Fruit fly (Drosophila melanogaster) whole organism, larva: Measurements from ENCODE around the gene MBD-like.

Experiments
- noc ChIP-seq: fragments of 200-800 bp; sonication (Bioruptor generic); optimal IDR thresholded peaks from 3 replicates; lab custom pipeline; 2019; ENCODE audit warnings: missing biosample characterization, mild to moderate bottlenecking, missing genetic modification characterization, moderate library complexity

The MBD-like gene

DNA sequence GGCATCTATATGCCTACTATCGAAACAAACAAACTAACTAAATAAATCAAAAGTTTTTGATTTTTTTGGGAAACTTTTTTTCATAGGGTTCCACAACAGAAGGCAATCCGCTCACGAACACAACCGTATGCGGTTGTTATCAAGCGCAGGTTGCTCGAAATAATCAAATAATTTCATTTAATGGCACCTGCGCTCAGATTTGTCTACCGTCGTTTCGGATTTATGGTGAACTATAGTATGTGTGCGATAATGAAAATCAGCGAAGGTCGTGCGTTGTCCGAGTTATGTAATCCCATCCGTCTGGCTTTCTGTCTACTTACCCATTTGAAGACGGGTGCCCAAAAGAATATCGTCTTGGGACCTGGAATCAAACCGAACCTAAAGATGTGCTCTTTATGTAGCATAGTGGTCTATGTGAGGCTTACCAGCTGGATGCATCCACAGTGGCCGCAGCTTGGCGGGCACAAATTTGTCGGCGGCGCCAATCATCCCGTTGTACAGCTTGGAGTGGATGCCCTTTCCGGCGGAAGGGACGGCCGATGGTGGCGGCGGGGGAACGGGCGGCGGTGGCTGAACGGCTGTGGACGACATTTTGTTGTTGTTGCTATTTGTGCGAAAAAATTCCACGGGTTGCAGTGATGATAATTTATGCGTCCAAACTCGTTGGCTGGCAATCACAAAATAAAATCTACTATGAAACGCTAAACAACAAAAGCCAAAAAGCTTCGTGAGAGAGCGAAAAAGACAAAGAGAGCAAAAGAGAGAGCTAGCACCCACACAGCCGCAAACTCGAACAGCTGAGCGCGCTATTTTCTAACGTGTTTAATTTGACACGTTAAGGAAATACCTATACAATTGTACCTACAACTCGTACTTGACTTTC lies 13.6 kb downstream of the MBD-like start:
- peak; percentile 43 for TF ChIP-seq noc

DNA sequence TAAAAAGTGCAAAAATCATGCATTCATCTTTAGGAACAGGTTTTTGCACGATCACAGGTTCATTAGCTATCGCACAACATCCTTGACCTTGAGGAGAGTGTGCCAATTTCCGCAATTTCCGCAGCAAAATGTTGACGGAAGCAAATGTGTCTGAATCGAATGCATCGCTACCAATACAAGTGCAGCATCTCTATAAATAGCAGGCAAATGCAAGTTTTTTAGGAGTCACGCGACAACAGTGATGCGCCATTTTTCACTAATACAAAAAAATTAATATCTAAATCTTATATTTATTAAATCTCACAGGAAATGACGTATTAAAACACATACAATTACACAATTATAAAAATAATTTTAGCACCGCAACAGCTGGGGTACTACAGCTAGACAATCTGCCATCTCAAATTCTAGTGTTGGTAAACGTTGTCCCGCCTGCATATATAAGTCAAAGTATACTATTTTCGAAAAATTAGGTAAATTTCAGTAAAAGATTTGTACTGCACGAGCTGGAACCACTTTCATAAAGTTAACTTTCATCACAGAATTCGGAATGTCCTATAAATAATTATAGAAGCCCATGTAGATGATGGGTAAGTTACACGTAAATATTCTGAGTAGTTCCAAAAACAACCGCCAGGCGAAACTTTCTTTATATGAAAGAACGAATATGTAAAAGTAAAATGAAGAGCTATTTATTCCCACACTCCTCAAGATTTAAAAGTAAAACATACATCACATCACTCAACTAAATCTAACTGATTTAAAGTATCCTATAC lies 14.4 kb downstream of the MBD-like start, which contains the start of gene CG9399:
Gene CG9399 (minus strand): TSS at position 400 of the 776 bp plus-strand sequence.
- peak; percentile 77 for TF ChIP-seq noc

DNA sequence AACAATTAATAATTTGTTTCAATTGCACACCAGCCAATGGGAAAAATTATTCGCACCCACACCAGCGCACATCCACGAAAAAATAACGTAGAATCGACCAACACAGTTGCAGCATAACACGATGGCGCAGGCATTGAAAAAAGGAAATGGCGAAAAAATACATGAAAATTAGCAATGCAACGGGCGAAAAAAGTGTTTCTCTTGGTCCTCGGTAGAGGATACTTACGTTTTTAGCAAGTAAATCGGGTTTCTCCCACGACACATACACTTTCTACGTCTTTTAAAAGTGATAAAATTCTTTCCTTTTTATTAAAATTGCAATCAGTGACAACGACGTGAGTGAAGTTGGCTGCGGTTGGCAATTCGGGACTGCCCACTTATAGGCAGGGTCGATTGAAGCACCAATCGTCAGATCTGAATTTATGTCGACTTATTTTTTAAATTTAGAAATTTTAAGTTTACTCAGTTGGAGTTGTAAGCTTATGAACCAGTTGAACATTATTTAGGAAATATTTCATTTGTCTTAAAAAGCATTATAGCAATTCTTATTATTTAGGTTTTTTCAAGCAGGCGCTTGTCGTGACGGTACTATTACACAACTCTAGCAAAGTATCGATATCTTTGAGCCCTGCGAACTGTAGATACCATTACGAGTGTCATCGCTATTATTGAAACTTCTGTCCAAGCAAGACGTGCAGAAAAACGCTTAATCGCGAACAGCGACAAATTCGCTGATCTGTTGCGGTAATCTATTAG lies 18.0 kb downstream of the MBD-like start, which contains the start of the genes Kap-alpha3 and Son:
Gene Kap-alpha3 (minus strand): TSS at position 352 of the 756 bp plus-strand sequence.
Gene Son (plus strand): TSS at position 661 of the 756 bp plus-strand sequence.
- TF ChIP-seq noc, result peak; percentile 89

DNA sequence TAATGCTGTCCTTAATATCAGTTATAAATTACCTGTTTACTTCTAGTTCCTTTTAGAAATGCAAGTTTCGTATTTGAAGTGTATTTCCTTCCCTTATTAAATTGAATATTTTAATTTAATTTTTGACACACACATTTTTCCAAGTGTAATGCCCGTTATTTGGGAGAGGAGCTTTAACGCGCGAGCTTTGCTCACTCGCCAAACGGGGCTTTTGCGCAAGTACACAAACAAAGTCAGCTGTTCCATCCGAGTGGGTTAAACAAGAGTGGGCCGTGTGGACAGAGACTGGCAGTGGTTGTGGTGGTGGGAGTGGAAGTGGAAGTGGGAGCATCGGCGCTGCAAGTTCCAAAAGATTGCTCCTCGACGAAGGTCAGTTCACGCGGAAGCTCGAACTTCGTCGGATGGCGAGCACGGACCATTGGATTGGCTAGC lies 21.5 kb downstream of the MBD-like start, which contains the start of gene CG8301:
Gene CG8301 (plus strand): TSS at position 218 of the 432 bp plus-strand sequence.
- peak; percentile 1 for TF ChIP-seq noc

dm6 chr3R:9581973-9582372 lies 22.4 kb downstream of the MBD-like start:
- no peak for TF ChIP-seq noc

DNA sequence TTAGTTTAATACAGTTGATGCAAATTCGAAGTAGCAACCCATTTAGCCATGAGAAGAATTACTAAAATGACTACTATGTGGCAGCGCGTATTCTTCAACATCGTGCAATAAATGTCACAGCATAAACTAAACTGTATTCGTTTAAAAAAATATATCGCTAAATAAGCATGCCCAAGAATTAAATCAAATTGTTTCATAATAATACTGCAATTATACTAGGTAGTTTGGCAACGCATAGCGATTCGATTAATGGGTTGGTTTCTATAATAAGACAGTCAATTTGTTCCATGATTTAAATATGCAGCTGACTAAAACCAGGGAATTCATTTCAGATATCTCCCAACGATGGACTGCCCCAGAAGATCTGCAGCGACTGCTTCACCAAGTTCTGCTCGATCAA lies 23.6 kb downstream of the MBD-like start, which contains the start of gene CG33654:
Gene CG33654 (minus strand): TSS at position 101 of the 400 bp plus-strand sequence.
- no peak for TF ChIP-seq noc

dm6 chr3R:9586663-9587248 lies 27.2 kb downstream of the MBD-like start, which contains the start of gene P58IPK:
P58IPK (plus strand) TSS chr3R:9586942.
- peak; percentile 3 for TF ChIP-seq noc

dm6 chr3R:9590952-9591532 lies 31.5 kb downstream of the MBD-like start, which contains the start of the genes bocks and CG8312:
bocks (minus strand) TSS chr3R:9591002.
CG8312 (plus strand) TSS chr3R:9591309.
- TF ChIP-seq noc, result peak; percentile 67

DNA sequence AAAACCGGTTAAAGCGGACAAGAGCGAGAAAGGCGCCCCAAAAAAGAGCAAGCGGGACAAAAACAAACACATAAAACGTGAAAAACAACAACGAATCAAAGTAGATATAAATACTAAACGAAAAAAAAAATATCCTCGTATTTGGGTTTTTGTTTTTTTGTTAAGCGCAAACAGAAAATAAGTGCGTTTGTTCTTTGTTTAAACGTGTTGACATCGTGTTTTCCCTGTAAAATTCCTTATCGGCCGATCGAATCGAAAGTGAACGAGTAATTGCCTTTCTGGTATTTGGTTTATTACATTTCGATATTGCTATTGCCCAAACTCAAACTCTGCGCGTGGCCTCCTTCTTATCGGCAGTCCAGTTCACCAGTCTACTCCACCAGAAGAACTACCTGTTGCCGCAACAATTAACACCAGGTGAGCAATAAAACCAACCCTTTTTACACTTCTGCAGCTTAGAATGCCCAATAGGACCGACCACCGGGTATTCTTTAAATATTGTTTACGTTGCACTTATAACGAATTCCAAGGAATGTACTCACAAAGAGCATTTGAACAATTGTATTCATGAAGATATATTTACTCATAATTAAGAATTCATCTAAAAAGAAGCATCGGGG lies 32.3 kb downstream of the MBD-like start:
- no peak for TF ChIP-seq noc

dm6 chr3R:9593408-9594250 lies 34.1 kb downstream of the MBD-like start:
- no peak for TF ChIP-seq noc

dm6 chr3R:9594251-9594581 lies 34.7 kb downstream of the MBD-like start:
- TF ChIP-seq noc, result no peak

DNA sequence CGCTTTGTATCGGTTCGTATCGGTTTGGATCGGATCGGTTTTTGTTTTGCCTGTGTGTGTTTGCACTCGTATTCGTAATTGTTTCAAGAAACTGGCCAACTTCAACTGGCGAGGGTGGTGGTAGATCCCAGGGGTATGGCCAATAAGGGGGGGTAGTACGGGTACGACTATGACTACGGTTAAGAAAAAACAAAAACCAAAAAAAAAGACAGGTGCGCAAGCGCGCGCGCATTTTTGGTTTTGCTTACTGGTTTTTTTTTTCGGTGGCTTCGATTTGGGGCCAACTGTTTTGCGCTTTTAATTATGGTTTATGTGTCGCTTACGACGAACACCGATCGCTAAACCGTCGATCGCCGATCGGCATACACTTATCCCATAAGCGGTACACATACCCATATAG lies 35.3 kb downstream of the MBD-like start:
- TF ChIP-seq noc, result no peak

DNA sequence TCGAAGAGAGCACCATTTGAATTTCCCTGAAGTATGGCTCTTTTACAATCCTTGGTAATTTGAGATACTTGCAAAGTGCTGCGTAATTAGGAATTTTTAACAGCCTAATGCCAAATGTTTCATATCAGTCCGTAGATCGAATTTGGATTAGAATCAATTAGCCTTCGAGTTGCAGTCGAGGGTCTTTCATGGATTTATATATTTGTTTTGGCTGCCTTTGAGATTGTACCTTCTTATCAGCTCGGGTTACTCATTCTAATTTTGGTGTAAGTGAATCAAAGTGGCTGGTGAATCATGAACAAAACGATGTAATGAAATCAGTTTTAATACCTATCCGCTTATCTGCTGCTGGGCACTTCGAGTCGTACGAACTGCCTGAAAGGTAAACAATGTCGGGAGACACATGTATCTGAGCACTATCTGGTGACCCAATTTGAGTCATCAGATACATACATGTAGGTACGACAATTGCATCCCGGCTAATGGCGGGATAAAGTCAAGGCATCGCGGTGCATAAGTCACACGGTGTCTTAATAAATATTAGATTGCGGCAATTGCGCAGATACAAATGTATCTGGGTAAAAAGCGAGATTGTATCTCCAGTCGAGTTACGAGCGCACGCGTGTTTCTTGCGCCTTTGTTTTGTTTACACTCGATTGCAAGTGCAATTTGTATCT lies 36.3 kb downstream of the MBD-like start:
- no peak for TF ChIP-seq noc
